Worm (Caenorhabditis elegans) whole organism, midembryonic: Measurements from ENCODE around the gene irld-65.

Experiments used
- T22C8.4 ChIP-seq: fragments of 200-800 bp; sonication (Bioruptor generic); IDR thresholded peaks from 2 replicates; pipeline ENCODE4 v1.3.6; 2022; ENCODE audit warnings: missing genetic modification characterization, missing compliant biosample characterization
- cog-1 ChIP-seq: sonication (generic microtip); optimal IDR thresholded peaks from 2 replicates; lab custom pipeline; 2016; ENCODE audit warnings: missing genetic modification characterization, missing compliant biosample characterization
- flt-1 ChIP-seq: fragments of 200-800 bp; sonication (Bioruptor generic); IDR thresholded peaks from 2 replicates; pipeline ENCODE4 v1.3.6; 2022; ENCODE audit warnings: missing genetic modification characterization, missing compliant biosample characterization
- klf-2 ChIP-seq: fragments of 200-800 bp; sonication (Bioruptor generic); conservative IDR thresholded peaks from 2 replicates; pipeline ENCODE4 v1.3.6; 2022; ENCODE audit warnings: missing genetic modification reagents, missing genetic modification characterization, missing compliant biosample characterization
- med-1 ChIP-seq: sonication (generic microtip); optimal IDR thresholded peaks from 2 replicates; lab custom pipeline; 2017; ENCODE audit warnings: missing genetic modification characterization, mild to moderate bottlenecking, missing compliant biosample characterization, antibody characterized with exemption, missing genetic modification reagents; ENCODE audit not compliant: insufficient read depth
- ref-1 ChIP-seq: fragments of 200-800 bp; sonication (Bioruptor generic); conservative IDR thresholded peaks from 2 replicates; pipeline ENCODE4 v1.3.6; 2022; ENCODE audit warnings: missing genetic modification reagents, missing genetic modification characterization, missing compliant biosample characterization
- ztf-23 ChIP-seq: fragments of 200-800 bp; sonication (Bioruptor generic); IDR thresholded peaks from 2 replicates; pipeline ENCODE4 v1.3.6; 2022; ENCODE audit warnings: missing genetic modification reagents, missing genetic modification characterization, missing compliant biosample characterization
- ztf-29 ChIP-seq: fragments of 200-800 bp; sonication (Bioruptor generic); IDR thresholded peaks from 2 replicates; pipeline ENCODE4 v1.3.6; 2022; ENCODE audit warnings: missing genetic modification reagents, missing genetic modification characterization, missing compliant biosample characterization

- TF ChIP-seq klf-2 (GFP tag; lab: Robert Waterston, UW) (no peak), flt-1 (GFP tag; lab: Robert Waterston, UW) (no peak), cog-1 (tag; lab: Kevin White, UChicago) (no peak), med-1 (GFP tag; lab: Kevin White, UChicago) (no peak), ref-1 (GFP tag; lab: Robert Waterston, UW) (no peak), ztf-29 (GFP tag; lab: Robert Waterston, UW) (no peak), ztf-23 (GFP tag; lab: Robert Waterston, UW) (no peak), T22C8.4 (GFP tag; lab: Robert Waterston, UW) (no peak)
These were observed at the start of gene irld-65 for ce11 chrII:2937852-2938251.
